Worm (Caenorhabditis elegans): ENCODE results near the gene Y47D7A.19.

Y47D7A.19 gene

ce11 chrV:4454634-4455033, 30.5 kb downstream of the Y47D7A.19 start, which contains the start of gene gnrr-5:
Gene gnrr-5, minus strand, starts transcription at chrV:4454734.
- TF ChIP-seq Y55F3AM.14 (GFP tag; optimal IDR thresholded peaks at IDR 0.05): no peak
- TF ChIP-seq lsy-2 (tag; optimal IDR thresholded peaks at IDR 0.05): no peak
- no peak for TF ChIP-seq nhr-77 (tag; optimal IDR thresholded peaks at IDR 0.05)
- no peak for TF ChIP-seq elt-3 (tag; optimal IDR thresholded peaks at IDR 0.05)
- no peak for TF ChIP-seq C34F6.9 (tag; optimal IDR thresholded peaks at IDR 0.05)
- TF ChIP-seq ceh-16 (tag; optimal IDR thresholded peaks at IDR 0.05): no peak
- no peak for TF ChIP-seq nhr-11 (tag; optimal IDR thresholded peaks at IDR 0.05)

ce11 chrV:4471065-4471464, 46.9 kb downstream of the Y47D7A.19 start, which contains the start of gene T08H10.3:
Gene T08H10.3, plus strand, starts transcription at chrV:4471365.
- no peak for TF ChIP-seq C34F6.9 (tag; optimal IDR thresholded peaks at IDR 0.05)
- no peak for TF ChIP-seq ZK546.5 (tag; optimal IDR thresholded peaks at IDR 0.05)
- TF ChIP-seq mbf-1 (tag; optimal IDR thresholded peaks at IDR 0.05): no peak
- no peak for TF ChIP-seq alr-1 (tag; optimal IDR thresholded peaks at IDR 0.05)
- TF ChIP-seq egl-27 (tag; optimal IDR thresholded peaks at IDR 0.05): no peak
- TF ChIP-seq elt-1 (tag; optimal IDR thresholded peaks at IDR 0.05): no peak
- no peak for TF ChIP-seq lin-39 (tag; optimal IDR thresholded peaks at IDR 0.05)
- TF ChIP-seq lin-13 (GFP tag; optimal IDR thresholded peaks at IDR 0.05): no peak
- no peak for TF ChIP-seq ceh-82 (tag; optimal IDR thresholded peaks at IDR 0.05)
- no peak for TF ChIP-seq mdl-1 (tag; optimal IDR thresholded peaks at IDR 0.05)
- TF ChIP-seq blmp-1 (tag; optimal IDR thresholded peaks at IDR 0.05; ENCODE audit: insufficient read depth): no peak
- no peak for TF ChIP-seq sma-3 (GFP tag; optimal IDR thresholded peaks at IDR 0.05)
- no peak for TF ChIP-seq ceh-16 (tag; optimal IDR thresholded peaks at IDR 0.05)
- no peak for TF ChIP-seq nhr-10 (tag; optimal IDR thresholded peaks at IDR 0.05)
- TF ChIP-seq Y55F3AM.14 (GFP tag; optimal IDR thresholded peaks at IDR 0.05): no peak
- TF ChIP-seq lin-11 (tag; optimal IDR thresholded peaks at IDR 0.05): no peak
- no peak for TF ChIP-seq skn-1 (tag; optimal IDR thresholded peaks at IDR 0.05)

Measured in whole organism, L2 larva.